Worm (Caenorhabditis elegans) whole organism, late embryonic: ENCODE results near the gene smg-9.

ENCODE experiments used
- C38D4.7 ChIP-seq: fragments of 200-800 bp; sonication (Bioruptor generic); optimal IDR thresholded peaks from 2 replicates; lab custom pipeline; 2018; ENCODE audit warnings: mild to moderate bottlenecking, missing genetic modification characterization, moderate library complexity, missing compliant biosample characterization
- K02D7.2 ChIP-seq: sonication (generic microtip); optimal IDR thresholded peaks from 2 replicates; lab custom pipeline; 2017; ENCODE audit warnings: mild to moderate bottlenecking, missing genetic modification characterization, missing compliant biosample characterization
- K09A11.1 ChIP-seq: sonication (generic microtip); optimal IDR thresholded peaks from 2 replicates; lab custom pipeline; 2017; ENCODE audit warnings: antibody characterized with exemption, mild to moderate bottlenecking, missing genetic modification characterization, missing compliant biosample characterization; ENCODE audit not compliant: insufficient read depth
- Y22D7AL.16 ChIP-seq: sonication (generic microtip); optimal IDR thresholded peaks from 2 replicates; lab custom pipeline; 2016; ENCODE audit warnings: missing genetic modification characterization, missing compliant biosample characterization
- ahr-1 ChIP-seq: sonication (generic microtip); optimal IDR thresholded peaks from 2 replicates; lab custom pipeline; 2016; ENCODE audit warnings: missing genetic modification characterization, missing compliant biosample characterization
- ama-1 ChIP-seq: fragments of 150-350 bp; optimal IDR thresholded peaks from 2 replicates; lab custom pipeline; 2014
- ceh-14 ChIP-seq: sonication (generic microtip); optimal IDR thresholded peaks from 2 replicates; lab custom pipeline; 2016; ENCODE audit warnings: missing genotype, missing genetic modification characterization, missing compliant biosample characterization
- ceh-19 ChIP-seq: fragments of 200-800 bp; sonication (Bioruptor generic); optimal IDR thresholded peaks from 2 replicates; lab custom pipeline; 2018; ENCODE audit warnings: mild to moderate bottlenecking, missing genetic modification characterization, missing compliant biosample characterization
- ceh-2 ChIP-seq: sonication (generic microtip); optimal IDR thresholded peaks from 2 replicates; lab custom pipeline; 2016; ENCODE audit warnings: missing genotype, missing genetic modification characterization, missing compliant biosample characterization
- ceh-24 ChIP-seq: sonication (generic microtip); optimal IDR thresholded peaks from 2 replicates; lab custom pipeline; 2016; ENCODE audit warnings: mild to moderate bottlenecking, missing genetic modification characterization, missing compliant biosample characterization
- ceh-31 ChIP-seq: sonication (generic microtip); optimal IDR thresholded peaks from 2 replicates; lab custom pipeline; 2016; ENCODE audit warnings: missing genetic modification characterization, missing compliant biosample characterization
- ceh-34 ChIP-seq: sonication (generic microtip); optimal IDR thresholded peaks from 2 replicates; lab custom pipeline; 2016; ENCODE audit warnings: mild to moderate bottlenecking, missing genetic modification characterization, missing compliant biosample characterization
- ceh-45 ChIP-seq: fragments of 200-800 bp; sonication (Bioruptor generic); IDR thresholded peaks from 2 replicates; pipeline ENCODE4 v1.3.6; 2022; ENCODE audit warnings: missing genetic modification reagents, missing genetic modification characterization, missing compliant biosample characterization
- ceh-48 ChIP-seq: sonication (generic microtip); optimal IDR thresholded peaks from 2 replicates; lab custom pipeline; 2016; ENCODE audit warnings: missing genetic modification characterization, inconsistent platforms, missing compliant biosample characterization
- che-1 ChIP-seq: sonication (generic microtip); optimal IDR thresholded peaks from 2 replicates; lab custom pipeline; 2016; ENCODE audit warnings: mild to moderate bottlenecking, missing genetic modification characterization, missing compliant biosample characterization
- dmd-4 ChIP-seq: sonication (generic microtip); optimal IDR thresholded peaks from 2 replicates; lab custom pipeline; 2016; ENCODE audit warnings: borderline replicate concordance, missing genetic modification characterization, missing compliant biosample characterization
- elt-2 ChIP-seq: sonication (generic microtip); optimal IDR thresholded peaks from 2 replicates; lab custom pipeline; 2016; ENCODE audit warnings: missing genetic modification reagents, missing genetic modification characterization, missing compliant biosample characterization
- fax-1 ChIP-seq: sonication (generic microtip); optimal IDR thresholded peaks from 2 replicates; lab custom pipeline; 2016; ENCODE audit warnings: missing genotype, missing genetic modification characterization, missing compliant biosample characterization
- fkh-10 ChIP-seq: fragments of 150-350 bp; optimal IDR thresholded peaks from 2 replicates; lab custom pipeline; 2014; ENCODE audit warnings: missing biosample characterization, missing genetic modification reagents, missing genetic modification characterization
- fkh-6 ChIP-seq: sonication (generic microtip); optimal IDR thresholded peaks from 2 replicates; lab custom pipeline; 2016; ENCODE audit warnings: missing genetic modification characterization, missing compliant biosample characterization
- gmeb-2 ChIP-seq: sonication (generic microtip); optimal IDR thresholded peaks from 2 replicates; lab custom pipeline; 2016; ENCODE audit warnings: missing genetic modification characterization, inconsistent platforms, missing compliant biosample characterization
- hlh-13 ChIP-seq: fragments of 200-800 bp; sonication (Bioruptor generic); optimal IDR thresholded peaks from 2 replicates; lab custom pipeline; 2018; ENCODE audit warnings: mild to moderate bottlenecking, missing genetic modification characterization, missing compliant biosample characterization
- hlh-8 ChIP-seq: sonication (generic microtip); optimal IDR thresholded peaks from 2 replicates; lab custom pipeline; 2016; ENCODE audit warnings: missing genotype, missing genetic modification characterization, missing compliant biosample characterization
- lin-11 ChIP-seq: fragments of 200-800 bp; sonication (Bioruptor generic); optimal IDR thresholded peaks from 2 replicates; lab custom pipeline; 2018; ENCODE audit warnings: mild to moderate bottlenecking, missing genetic modification characterization, missing compliant biosample characterization
- nfya-1 ChIP-seq: sonication (generic microtip); optimal IDR thresholded peaks from 2 replicates; lab custom pipeline; 2017; ENCODE audit warnings: missing genetic modification characterization, mild to moderate bottlenecking, missing compliant biosample characterization, antibody characterized with exemption, moderate library complexity
- nhr-11 ChIP-seq: fragments of 150-350 bp; optimal IDR thresholded peaks from 2 replicates; lab custom pipeline; 2014; ENCODE audit warnings: missing biosample characterization, missing genetic modification characterization
- nhr-232 ChIP-seq: sonication (generic microtip); optimal IDR thresholded peaks from 2 replicates; lab custom pipeline; 2016; ENCODE audit warnings: missing genetic modification characterization, missing compliant biosample characterization
- pag-3 ChIP-seq: sonication (generic microtip); optimal IDR thresholded peaks from 2 replicates; lab custom pipeline; 2016; ENCODE audit warnings: missing compliant biosample characterization, missing genetic modification characterization, borderline replicate concordance
- pax-1 ChIP-seq: fragments of 150-350 bp; optimal IDR thresholded peaks from 2 replicates; lab custom pipeline; 2014; ENCODE audit warnings: missing biosample characterization, missing genetic modification characterization
- pha-4 ChIP-seq: fragments of 150-350 bp; optimal IDR thresholded peaks from 2 replicates; lab custom pipeline; 2018; ENCODE audit warnings: missing biosample characterization, missing genetic modification reagents, missing genetic modification characterization
- pros-1 ChIP-seq: fragments of 150-350 bp; optimal IDR thresholded peaks from 2 replicates; lab custom pipeline; 2014; ENCODE audit warnings: missing biosample characterization, missing genetic modification reagents, missing genetic modification characterization
- ref-2 ChIP-seq: sonication (generic microtip); optimal IDR thresholded peaks from 2 replicates; lab custom pipeline; 2016; ENCODE audit warnings: missing genetic modification characterization, missing compliant biosample characterization
- sox-2 ChIP-seq: fragments of 200-800 bp; sonication (Bioruptor generic); IDR thresholded peaks from 2 replicates; pipeline ENCODE4 v1.3.6; 2022; ENCODE audit warnings: missing genetic modification reagents, missing genetic modification characterization, missing compliant biosample characterization
- tbx-2 ChIP-seq: sonication (generic microtip); optimal IDR thresholded peaks from 2 replicates; lab custom pipeline; 2016; ENCODE audit warnings: missing genetic modification characterization, missing compliant biosample characterization
- ttx-3 ChIP-seq: sonication (generic microtip); optimal IDR thresholded peaks from 2 replicates; lab custom pipeline; 2016; ENCODE audit warnings: missing genetic modification reagents, missing genetic modification characterization, missing compliant biosample characterization
- unc-3 ChIP-seq, 2 experiments: fragments of 200-800 bp in 1 of 2; sonication (Bioruptor generic) in 1 of 2; sonication (generic microtip) in 1 of 2; conservative IDR thresholded peaks in 1 of 2; optimal IDR thresholded peaks in 1 of 2; 2 replicates each; pipeline versions ENCODE4 v1.3.6 to Lab custom; 2016 to 2022; ENCODE audit warnings: missing compliant biosample characterization in 2 of 2, missing genetic modification characterization in 2 of 2, missing genetic modification reagents in 1 of 2
- unc-42 ChIP-seq: sonication (generic microtip); optimal IDR thresholded peaks from 2 replicates; lab custom pipeline; 2016; ENCODE audit warnings: missing genotype, missing genetic modification characterization, missing compliant biosample characterization
- zip-5 ChIP-seq: sonication (generic microtip); optimal IDR thresholded peaks from 2 replicates; lab custom pipeline; 2016; ENCODE audit warnings: missing genetic modification characterization, missing compliant biosample characterization
- ztf-16 ChIP-seq: sonication (generic microtip); optimal IDR thresholded peaks from 2 replicates; lab custom pipeline; 2017; ENCODE audit warnings: missing genetic modification characterization, missing compliant biosample characterization

smg-9 gene

DNA sequence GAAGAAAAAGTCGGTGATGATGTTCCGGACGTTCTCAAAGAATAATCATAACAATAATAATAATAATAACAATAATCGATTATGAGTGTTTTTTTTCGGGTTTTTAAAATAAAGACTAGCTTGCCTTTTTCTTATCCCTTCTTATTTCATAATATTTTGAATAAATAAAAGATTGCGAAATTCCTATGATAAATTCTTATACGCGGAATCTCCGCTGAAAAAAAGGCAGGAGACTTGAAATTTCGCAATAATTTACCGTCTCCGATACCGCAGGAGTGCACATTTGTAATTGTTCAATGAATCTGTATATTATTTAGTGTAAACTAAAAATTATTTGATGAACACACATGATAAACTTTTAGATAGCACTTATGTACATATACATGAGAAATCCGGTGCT is 39.8 kb upstream of the smg-9 start:
- TF ChIP-seq ceh-31 (tag; lab: Kevin White, UChicago): no peak
- TF ChIP-seq ceh-24 (tag; lab: Kevin White, UChicago): no peak
- no peak for TF ChIP-seq ceh-48 (tag; lab: Kevin White, UChicago)
- TF ChIP-seq K02D7.2: no peak
- no peak for TF ChIP-seq che-1 (tag; lab: Kevin White, UChicago)
- no peak for TF ChIP-seq hlh-13 (GFP tag; lab: Kevin White, UChicago)
- TF ChIP-seq ref-2: no peak

DNA sequence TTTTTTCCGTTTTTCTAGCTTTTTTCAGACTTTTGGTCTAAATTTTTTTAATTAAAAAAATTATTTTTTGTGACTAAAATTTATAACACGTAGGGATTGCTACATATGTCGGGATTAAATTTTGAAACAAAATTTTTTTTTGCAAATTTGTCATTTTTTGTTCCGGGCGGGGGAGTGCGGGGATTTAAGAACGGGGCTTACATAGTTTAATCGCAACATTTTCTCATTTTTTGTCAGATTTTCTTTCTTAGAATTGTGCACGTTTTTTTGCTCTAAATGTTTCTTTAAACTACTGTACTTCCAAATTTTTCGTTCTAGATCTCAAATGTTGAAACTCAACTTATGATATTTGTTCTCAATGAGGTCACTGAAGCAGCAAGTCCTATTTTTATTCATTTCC is 38.1 kb upstream of the smg-9 start, which contains the start of gene Y54E2A.10:
TSS of gene Y54E2A.10 (plus strand) at position 301 of the 400 bp plus-strand sequence.
- no peak for TF ChIP-seq unc-3 (GFP tag; conservative IDR thresholded peaks at IDR 0.05; lab: Robert Waterston, UW)
- TF ChIP-seq unc-3 (tag; optimal IDR thresholded peaks at IDR 0.05; lab: Kevin White, UChicago): no peak
- no peak for TF ChIP-seq pax-1 (tag; lab: Kevin White, UChicago)
- TF ChIP-seq lin-11 (tag; lab: Kevin White, UChicago): no peak
- TF ChIP-seq pros-1 (tag; lab: Kevin White, UChicago): no peak
- no peak for TF ChIP-seq hlh-8 (tag; lab: Kevin White, UChicago)
- TF ChIP-seq hlh-13 (GFP tag; lab: Kevin White, UChicago): no peak
- TF ChIP-seq ref-2: no peak
- no peak for TF ChIP-seq fkh-10 (GFP tag; lab: Kevin White, UChicago)
- no peak for TF ChIP-seq elt-2 (tag; lab: Kevin White, UChicago)
- no peak for TF ChIP-seq nhr-232 (tag; lab: Kevin White, UChicago)
- no peak for TF ChIP-seq sox-2 (GFP tag; lab: Robert Waterston, UW)
- TF ChIP-seq ceh-24 (tag; lab: Kevin White, UChicago): no peak
- no peak for TF ChIP-seq ceh-45 (GFP tag; lab: Robert Waterston, UW)
- TF ChIP-seq ceh-31 (tag; lab: Kevin White, UChicago): no peak
- no peak for TF ChIP-seq fax-1 (tag; lab: Kevin White, UChicago)
- TF ChIP-seq unc-42: no peak
- TF ChIP-seq pha-4: no peak
- no peak for TF ChIP-seq ceh-19 (GFP tag; lab: Kevin White, UChicago)
- no peak for TF ChIP-seq zip-5 (tag; lab: Kevin White, UChicago)

DNA sequence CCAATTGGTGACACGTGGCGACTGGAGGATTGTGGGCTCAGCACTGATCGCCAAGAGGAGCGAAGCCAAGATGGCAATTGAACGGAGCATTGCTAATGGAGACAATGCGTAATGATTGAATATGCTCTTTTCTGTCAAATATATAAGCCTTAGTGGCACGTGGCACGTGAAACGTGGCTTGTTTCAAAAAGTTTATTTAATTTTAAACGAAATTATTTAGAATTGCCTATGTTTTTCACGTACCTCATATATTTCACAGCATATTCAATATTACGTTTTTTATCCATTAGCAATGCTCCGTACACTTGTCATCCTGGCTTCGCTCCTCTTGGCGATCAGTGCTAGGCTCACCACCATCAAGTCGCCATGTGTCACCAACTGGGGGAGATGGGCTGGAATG is 33.3 kb upstream of the smg-9 start, which contains the start of gene Y54E2A.9:
TSS of gene Y54E2A.9 (minus strand) at position 101 of the 400 bp plus-strand sequence.
- no peak for TF ChIP-seq ceh-34
- no peak for TF ChIP-seq fkh-6 (tag; lab: Kevin White, UChicago)
- no peak for TF ChIP-seq dmd-4 (tag; lab: Kevin White, UChicago)
- no peak for TF ChIP-seq ahr-1 (tag; lab: Kevin White, UChicago)
- no peak for TF ChIP-seq ztf-16 (tag; lab: Kevin White, UChicago)
- TF ChIP-seq lin-11 (tag; lab: Kevin White, UChicago): no peak

DNA sequence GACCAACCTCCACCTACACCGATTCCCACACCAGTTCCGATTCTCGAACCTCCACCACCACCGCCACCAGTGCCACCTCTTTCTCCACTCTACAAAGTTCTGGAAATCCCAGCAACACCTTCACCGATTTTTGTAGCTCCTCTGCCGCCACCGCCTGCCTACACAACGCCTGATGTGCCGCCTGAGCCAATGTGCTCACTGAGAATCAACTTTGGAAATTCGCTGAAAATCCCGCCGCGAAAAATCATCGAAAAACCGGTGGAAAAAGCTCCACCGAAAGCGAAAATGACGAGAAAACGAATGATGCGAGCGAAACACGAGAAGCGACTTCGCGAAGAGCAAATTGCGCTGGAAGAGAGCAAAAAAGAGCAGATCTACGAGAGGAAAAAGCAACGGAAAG is 27.2 kb upstream of the smg-9 start:
- TF ChIP-seq C38D4.7 (GFP tag; lab: Kevin White, UChicago) (no peak), nfya-1 (tag; lab: Kevin White, UChicago) (no peak), pag-3 (tag; lab: Kevin White, UChicago) (no peak), K09A11.1 (tag; lab: Kevin White, UChicago) (no peak), ama-1 (lab: Kevin White, UChicago) (no peak), nhr-11 (tag; lab: Kevin White, UChicago) (no peak), ttx-3 (no peak), ceh-48 (tag; lab: Kevin White, UChicago) (no peak), gmeb-2 (tag; lab: Kevin White, UChicago) (no peak), Y22D7AL.16 (no peak), fkh-6 (tag; lab: Kevin White, UChicago) (no peak), tbx-2 (no peak), ceh-2 (tag; lab: Kevin White, UChicago) (no peak), ceh-14 (tag; lab: Kevin White, UChicago) (no peak), che-1 (tag; lab: Kevin White, UChicago) (no peak), hlh-13 (GFP tag; lab: Kevin White, UChicago) (no peak)
